Worm (Caenorhabditis elegans) whole organism, late embryonic: Measurements from ENCODE around the gene Y49F6B.8.

Source experiments
- eyg-1 ChIP-seq: sonication (generic microtip); optimal IDR thresholded peaks from 2 replicates; lab custom pipeline; 2016; ENCODE audit warnings: missing genotype, missing genetic modification characterization, missing compliant biosample characterization
- npax-4 ChIP-seq: sonication (generic microtip); optimal IDR thresholded peaks from 2 replicates; lab custom pipeline; 2016; ENCODE audit warnings: missing genetic modification characterization, missing compliant biosample characterization
- pag-3 ChIP-seq: sonication (generic microtip); optimal IDR thresholded peaks from 2 replicates; lab custom pipeline; 2016; ENCODE audit warnings: missing compliant biosample characterization, missing genetic modification characterization, borderline replicate concordance
- pax-1 ChIP-seq: fragments of 150-350 bp; optimal IDR thresholded peaks from 2 replicates; lab custom pipeline; 2014; ENCODE audit warnings: missing biosample characterization, missing genetic modification characterization
- pha-4 ChIP-seq: fragments of 150-350 bp; optimal IDR thresholded peaks from 2 replicates; lab custom pipeline; 2018; ENCODE audit warnings: missing biosample characterization, missing genetic modification reagents, missing genetic modification characterization
- rnt-1 ChIP-seq: sonication (generic microtip); optimal IDR thresholded peaks from 2 replicates; lab custom pipeline; 2016; ENCODE audit warnings: missing genetic modification characterization, missing compliant biosample characterization

- TF ChIP-seq pha-4 (tag; lab: Kevin White, UChicago) (no peak), npax-4 (tag; lab: Kevin White, UChicago) (no peak), eyg-1 (tag; lab: Kevin White, UChicago) (no peak), pax-1 (tag; lab: Kevin White, UChicago) (no peak), rnt-1 (no peak), pag-3 (tag; lab: Kevin White, UChicago) (no peak)
These were observed 19.9 kb downstream of the Y49F6B.8 start, which contains the start of gene C16C8.8 for ce11 chrII:3461586-3461985.
